Fruit fly (Drosophila melanogaster): ENCODE data around the gene Nup205.

Gene Nup205

dm6 chrX:19889128-19889756, 37.2 kb downstream of the Nup205 start:
- TF ChIP-seq dpn (GFP tag; optimal IDR thresholded peaks at IDR 0.05) (peak; percentile 88 to 93), grau (tag; optimal IDR thresholded peaks at IDR 0.05) (peak; percentile 86), Ets65A (GFP tag) (peak; percentile 97), otp (GFP tag; IDR thresholded peaks at IDR 0.05) (peak; percentile 82; the same call in 2 of the 3 replicates), gcm (GFP tag; optimal IDR thresholded peaks at IDR 0.05) (peak; percentile 65), CG9609 (GFP tag; optimal IDR thresholded peaks at IDR 0.05) (peak; percentile 91), Opbp (GFP tag; IDR thresholded peaks at IDR 0.05; ENCODE audit: partially characterized antibody) (no peak), Dek (tag; optimal IDR thresholded peaks at IDR 0.05) (peak; percentile 86), CG14050 (GFP tag; IDR thresholded peaks at IDR 0.05) (peak; percentile 68), run (tag; optimal IDR thresholded peaks at IDR 0.05) (peak; percentile 22), Elba2 (GFP tag; optimal IDR thresholded peaks at IDR 0.05) (peak; percentile 77), sens (GFP tag) (peak; percentile 99), CG7556 (GFP tag; optimal IDR thresholded peaks at IDR 0.05) (peak; percentile 88), CG13424 (tag; optimal IDR thresholded peaks at IDR 0.05) (peak; percentile 81), CG4820 (GFP tag; optimal IDR thresholded peaks at IDR 0.05) (peak; percentile 59), CG32772 (GFP tag; IDR thresholded peaks at IDR 0.05) (peak; percentile 71), Gug (GFP tag; IDR thresholded peaks at IDR 0.05) (peak; percentile 82), stc (GFP tag; IDR thresholded peaks at IDR 0.05) (peak; percentile 71), CG12659 (GFP tag; optimal IDR thresholded peaks at IDR 0.05) (peak; percentile 72), wor (GFP tag; IDR thresholded peaks at IDR 0.05) (peak; percentile 57), oc (tag; optimal IDR thresholded peaks at IDR 0.05) (peak; percentile 79), lab (GFP tag; optimal IDR thresholded peaks at IDR 0.05) (peak; percentile 92), vfl (GFP tag; optimal IDR thresholded peaks at IDR 0.05) (peak; percentile 72), Dfd (GFP tag; optimal IDR thresholded peaks at IDR 0.05) (no peak), D (optimal IDR thresholded peaks at IDR 0.05) (no peak), D (GFP tag; optimal IDR thresholded peaks at IDR 0.05) (peak; percentile 78), CG7745 (tag; optimal IDR thresholded peaks at IDR 0.05) (no peak), tup (GFP tag; optimal IDR thresholded peaks at IDR 0.05) (peak; percentile 71), sima (GFP tag; optimal IDR thresholded peaks at IDR 0.05) (peak; percentile 68), Sox100B (GFP tag; optimal IDR thresholded peaks at IDR 0.05) (peak; percentile 59), CG4854 (GFP tag; optimal IDR thresholded peaks at IDR 0.05) (peak; percentile 60), CG3163 (GFP tag; optimal IDR thresholded peaks at IDR 0.05) (peak; percentile 72), scrt (GFP tag; optimal IDR thresholded peaks at IDR 0.05) (peak; percentile 85), sqz (GFP tag; optimal IDR thresholded peaks at IDR 0.05) (peak; percentile 14), CG16815 (GFP tag; optimal IDR thresholded peaks at IDR 0.05) (peak; percentile 88), CG16779 (GFP tag; IDR thresholded peaks at IDR 0.05) (peak; percentile 53; the same call in 1 of the 2 replicates), CG2712 (tag; optimal IDR thresholded peaks at IDR 0.05) (peak; percentile 88), dan (GFP tag; IDR thresholded peaks at IDR 0.05) (peak; percentile 72), Oli (tag; optimal IDR thresholded peaks at IDR 0.05) (peak; percentile 80), tll (GFP tag; optimal IDR thresholded peaks at IDR 0.05) (peak in 1 of 2 experiments; percentile 57), CG10209 (GFP tag; optimal IDR thresholded peaks at IDR 0.05) (peak; percentile 82), pb (GFP tag; optimal IDR thresholded peaks at IDR 0.05) (peak; percentile 67), CG9817 (tag; optimal IDR thresholded peaks at IDR 0.05) (peak; percentile 85), wek (GFP tag; optimal IDR thresholded peaks at IDR 0.05) (peak; percentile 73), CG8388 (GFP tag; optimal IDR thresholded peaks at IDR 0.05) (peak; percentile 77), rib (GFP tag; IDR thresholded peaks at IDR 0.05) (peak; percentile 79), CG30431 (GFP tag; optimal IDR thresholded peaks at IDR 0.05) (peak; percentile 85), nerfin-1 (tag; optimal IDR thresholded peaks at IDR 0.05) (peak; percentile 61), CG33557 (GFP tag; optimal IDR thresholded peaks at IDR 0.05) (peak; percentile 67), row (GFP tag; IDR thresholded peaks at IDR 0.05) (peak; percentile 88)

Measured in whole organism, embryonic.